Fruit fly (Drosophila melanogaster) whole organism, adult: ENCODE data around the gene CG13476.

Experiments
- CG11617 ChIP-seq: fragments of 200-800 bp; sonication (Bioruptor generic); optimal IDR thresholded peaks from 2 replicates; lab custom pipeline; 2017; ENCODE audit warnings: mild to moderate bottlenecking, missing biosample characterization, missing genetic modification reagents, missing genetic modification characterization
- CG12768 ChIP-seq: fragments of 200-800 bp; sonication (Bioruptor generic); optimal IDR thresholded peaks from 2 replicates; lab custom pipeline; 2017; ENCODE audit warnings: missing biosample characterization, missing genetic modification characterization, mild to moderate bottlenecking, moderate library complexity, missing genetic modification reagents
- CG7045 ChIP-seq: fragments of 200-800 bp; sonication (Bioruptor generic); optimal IDR thresholded peaks from 2 replicates; lab custom pipeline; 2017; ENCODE audit warnings: missing biosample characterization, mild to moderate bottlenecking, missing genetic modification characterization
- Clk ChIP-seq: fragments of 200-800 bp; sonication (Bioruptor generic); optimal IDR thresholded peaks from 2 replicates; lab custom pipeline; 2017; ENCODE audit warnings: missing biosample characterization, missing genetic modification characterization
- Hr96 ChIP-seq: fragments of 200-800 bp; sonication (Bioruptor generic); optimal IDR thresholded peaks from 2 replicates; lab custom pipeline; 2016; ENCODE audit warnings: missing biosample characterization, missing genetic modification characterization
- Mnt ChIP-seq: fragments of 200-800 bp; sonication (Bioruptor generic); optimal IDR thresholded peaks from 2 replicates; lab custom pipeline; 2016; ENCODE audit warnings: missing biosample characterization, mild to moderate bottlenecking, missing genetic modification characterization
- bab1 ChIP-seq: fragments of 200-800 bp; sonication (Bioruptor generic); optimal IDR thresholded peaks from 3 replicates; lab custom pipeline; 2019; ENCODE audit warnings: missing biosample characterization, mild to moderate bottlenecking, missing genetic modification characterization, moderate library complexity
- kay ChIP-seq: fragments of 200-800 bp; sonication (Bioruptor generic); peaks from one replicate; lab custom pipeline; 2016; ENCODE audit warnings: missing biosample characterization, missing genetic modification characterization, borderline replicate concordance
- pad ChIP-seq: fragments of 200-800 bp; sonication (Bioruptor generic); optimal IDR thresholded peaks from 3 replicates; lab custom pipeline; 2017; ENCODE audit warnings: missing biosample characterization, missing genetic modification characterization, mild to moderate bottlenecking, moderate library complexity, missing genetic modification reagents

- TF ChIP-seq Mnt (GFP tag; lab: Kevin White, UChicago) (no peak), Hr96 (GFP tag; lab: Kevin White, UChicago) (no peak), Clk (GFP tag; lab: Kevin White, UChicago) (no peak), pad (no peak), CG11617 (GFP tag; lab: Kevin White, UChicago) (no peak), kay (GFP tag; lab: Kevin White, UChicago) (no peak), CG7045 (no peak), CG12768 (GFP tag; lab: Kevin White, UChicago) (no peak), bab1 (no peak)
Observed at dm6 chr3L:14697005-14697404, 8.3 kb upstream of the CG13476 start, which contains the start of gene CG13474.
